Worm (Caenorhabditis elegans): Measurements from ENCODE around the gene K08B12.3.

- TF ChIP-seq egl-27 (tag; optimal IDR thresholded peaks at IDR 0.05) (no peak), elt-2 (tag; optimal IDR thresholded peaks at IDR 0.05) (no peak), nhr-237 (tag; optimal IDR thresholded peaks at IDR 0.05) (no peak), ztf-11 (tag; optimal IDR thresholded peaks at IDR 0.05) (no peak), lin-39 (tag; optimal IDR thresholded peaks at IDR 0.05) (no peak), egl-5 (tag; optimal IDR thresholded peaks at IDR 0.05) (no peak), ceh-9 (tag; optimal IDR thresholded peaks at IDR 0.05) (no peak), nhr-76 (tag; optimal IDR thresholded peaks at IDR 0.05) (no peak), unc-39 (tag; optimal IDR thresholded peaks at IDR 0.05) (no peak), ztf-4 (tag; optimal IDR thresholded peaks at IDR 0.05) (no peak), tbx-2 (tag; optimal IDR thresholded peaks at IDR 0.05) (no peak), daf-12 (tag; optimal IDR thresholded peaks at IDR 0.05) (no peak), nhr-28 (tag; optimal IDR thresholded peaks at IDR 0.05) (no peak)
Observed at ce11 chrV:6286343-6286742, 51.4 kb downstream of the K08B12.3 start, which contains the start of gene srn-1.

Measured in whole organism, L3 larva.